Worm (Caenorhabditis elegans): ENCODE data around the gene tax-4.

DNA sequence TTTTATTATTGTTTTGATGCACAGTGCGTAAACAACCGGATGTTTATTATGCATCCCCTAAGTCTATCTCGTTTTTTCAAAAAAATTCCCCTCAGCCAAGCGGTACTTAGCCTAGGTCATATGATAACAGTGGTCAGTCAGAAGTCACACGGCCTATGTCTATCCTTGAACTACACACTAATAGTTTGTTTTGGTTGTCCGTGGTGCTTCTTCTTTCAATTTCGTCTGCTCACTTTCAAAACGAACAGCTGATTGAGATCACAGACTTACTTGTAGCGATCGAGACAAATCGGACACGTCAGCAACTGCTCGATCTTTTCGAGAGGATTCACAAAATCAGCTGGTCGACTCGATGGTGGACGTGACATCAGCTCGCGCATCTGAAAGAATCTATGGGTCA, 28.4 kb upstream of the tax-4 start:
- TF ChIP-seq snpc-4 (GFP tag; optimal IDR thresholded peaks at IDR 0.05) (no peak), snpc-4 (tag; optimal IDR thresholded peaks at IDR 0.05) (no peak), unc-62 (GFP tag; optimal IDR thresholded peaks at IDR 0.05) (no peak)

Measured in whole organism, young adult.